Worm (Caenorhabditis elegans) whole organism, L4/young adult: ENCODE data around the gene F28B4.1.

ENCODE experiments used
- W03F9.2 ChIP-seq: fragments of 150-350 bp; optimal IDR thresholded peaks from 2 replicates; lab custom pipeline; 2014; ENCODE audit warnings: missing biosample characterization, missing genetic modification characterization
- dao-5 ChIP-seq: sonication (generic microtip); optimal IDR thresholded peaks from 2 replicates; lab custom pipeline; 2016; ENCODE audit warnings: missing genotype, missing genetic modification characterization, moderate library complexity, missing compliant biosample characterization
- him-1 ChIP-seq: sonication (generic microtip); optimal IDR thresholded peaks from 2 replicates; lab custom pipeline; 2016; ENCODE audit warnings: missing genotype, missing genetic modification reagents, missing genetic modification characterization, missing compliant biosample characterization

- TF ChIP-seq W03F9.2 (tag; lab: Kevin White, UChicago) = no peak
- no peak for TF ChIP-seq dao-5 (tag; lab: Kevin White, UChicago)
- no peak for TF ChIP-seq him-1
Measured at ce11 chrX:3226348-3227229, 21.7 kb downstream of the F28B4.1 start.
